Worm (Caenorhabditis elegans): ENCODE results near the gene Y43F8B.20.

Gene Y43F8B.20

DNA sequence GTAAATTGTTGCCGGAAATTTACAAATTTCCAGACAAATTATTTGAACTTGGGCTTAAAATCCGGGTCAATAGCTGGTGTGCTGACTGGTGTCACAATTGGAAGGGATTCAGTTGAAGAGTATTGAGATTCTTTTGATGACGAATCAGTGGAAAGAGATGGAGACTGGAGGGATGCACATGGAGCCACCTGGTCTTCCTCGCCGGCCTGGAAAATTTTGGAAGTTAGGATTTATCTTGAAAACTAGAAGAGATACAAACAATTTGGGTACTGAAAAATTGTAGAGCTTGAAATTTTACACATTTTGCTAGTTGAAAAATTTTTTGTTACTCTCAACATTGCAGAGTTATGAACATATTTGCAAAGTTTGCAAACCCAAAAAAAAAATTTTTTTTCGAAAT lies 29.5 kb downstream of the Y43F8B.20 start:
- TF ChIP-seq grh-1 (GFP tag; IDR thresholded peaks at IDR 0.05) (peak; percentile 29; the same call in 1 of the 2 replicates), swsn-7 (tag; optimal IDR thresholded peaks at IDR 0.05) (no peak)

DNA sequence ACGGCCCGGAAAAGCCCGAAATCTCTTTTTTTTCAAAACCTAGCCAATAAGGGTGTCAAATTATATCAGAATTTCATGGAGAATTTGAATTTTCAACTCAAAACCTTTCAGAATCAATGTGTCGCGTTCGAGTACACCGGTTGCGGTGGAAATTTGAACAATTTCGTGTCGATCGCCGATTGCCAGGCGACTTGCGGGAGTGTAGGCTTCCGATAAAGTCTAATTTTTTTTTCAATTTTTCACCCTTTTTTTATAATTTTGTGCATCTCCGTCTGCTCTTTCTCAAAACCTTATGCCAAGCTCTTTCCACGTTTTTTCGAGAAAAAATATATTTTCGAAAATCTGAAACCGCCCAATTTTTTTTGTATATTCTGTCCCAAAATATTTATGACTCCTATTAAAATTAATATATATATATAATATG lies 30.1 kb downstream of the Y43F8B.20 start:
- no peak for TF ChIP-seq nhr-84 (tag; optimal IDR thresholded peaks at IDR 0.05)
- no peak for TF ChIP-seq isw-1 (GFP tag; IDR thresholded peaks at IDR 0.05)
- no peak for TF ChIP-seq ceh-90 (tag; optimal IDR thresholded peaks at IDR 0.05)
- no peak for TF ChIP-seq ztf-4 (tag; optimal IDR thresholded peaks at IDR 0.05)
- no peak for TF ChIP-seq snpc-4 (tag; optimal IDR thresholded peaks at IDR 0.05)
- no peak for TF ChIP-seq fos-1 (tag; optimal IDR thresholded peaks at IDR 0.05)
- no peak for TF ChIP-seq nhr-237 (tag; optimal IDR thresholded peaks at IDR 0.05)
- no peak for TF ChIP-seq nhr-20 (tag; optimal IDR thresholded peaks at IDR 0.05)
- TF ChIP-seq lin-39 (tag; optimal IDR thresholded peaks at IDR 0.05), result no peak
- no peak for TF ChIP-seq nhr-77 (tag; optimal IDR thresholded peaks at IDR 0.05)
- no peak for TF ChIP-seq pag-3 (tag; optimal IDR thresholded peaks at IDR 0.05; ENCODE audit: borderline replicate concordance, insufficient read depth)
- TF ChIP-seq nhr-19 (GFP tag; conservative IDR thresholded peaks at IDR 0.05), result peak; percentile 53
- TF ChIP-seq lin-14 (GFP tag; optimal IDR thresholded peaks at IDR 0.05), result no peak
- no peak for TF ChIP-seq F16B12.6 (tag; optimal IDR thresholded peaks at IDR 0.05)
- TF ChIP-seq Y116A8C.19 (tag; optimal IDR thresholded peaks at IDR 0.05; ENCODE audit: borderline replicate concordance), result no peak
- no peak for TF ChIP-seq elt-3 (tag; optimal IDR thresholded peaks at IDR 0.05)
- TF ChIP-seq unc-98 (GFP tag; IDR thresholded peaks at IDR 0.05), result no peak
- TF ChIP-seq lir-3 (tag; optimal IDR thresholded peaks at IDR 0.05; ENCODE audit: poor library complexity), result no peak
- TF ChIP-seq hpl-2 (GFP tag; optimal IDR thresholded peaks at IDR 0.05), result no peak
- TF ChIP-seq nhr-12 (tag; optimal IDR thresholded peaks at IDR 0.05), result no peak
- no peak for TF ChIP-seq egl-13 (tag; optimal IDR thresholded peaks at IDR 0.05)
- TF ChIP-seq ces-1 (GFP tag; optimal IDR thresholded peaks at IDR 0.05), result no peak
- TF ChIP-seq nhr-71 (tag; optimal IDR thresholded peaks at IDR 0.05), result peak; percentile 28
- no peak for TF ChIP-seq nhr-90 (tag; optimal IDR thresholded peaks at IDR 0.05; ENCODE audit: poor library complexity)
- no peak for TF ChIP-seq unc-86 (tag; optimal IDR thresholded peaks at IDR 0.05)
- TF ChIP-seq sox-4 (tag; optimal IDR thresholded peaks at IDR 0.05), result no peak
- no peak for TF ChIP-seq unc-130 (tag; optimal IDR thresholded peaks at IDR 0.05)
- no peak for TF ChIP-seq sptf-1 (tag; optimal IDR thresholded peaks at IDR 0.05)
- TF ChIP-seq blmp-1 (tag; optimal IDR thresholded peaks at IDR 0.05), result no peak
- no peak for TF ChIP-seq grh-1 (GFP tag; IDR thresholded peaks at IDR 0.05)
- TF ChIP-seq zag-1 (tag; optimal IDR thresholded peaks at IDR 0.05), result no peak
- no peak for TF ChIP-seq ets-5 (GFP tag; IDR thresholded peaks at IDR 0.05)
- TF ChIP-seq swsn-7 (tag; optimal IDR thresholded peaks at IDR 0.05), result no peak
- TF ChIP-seq zip-4 (GFP tag; optimal IDR thresholded peaks at IDR 0.05), result no peak
- TF ChIP-seq efl-3 (GFP tag; optimal IDR thresholded peaks at IDR 0.05), result no peak
- TF ChIP-seq skn-1 (tag; optimal IDR thresholded peaks at IDR 0.05), result peak; percentile 37
- no peak for TF ChIP-seq lin-35 (GFP tag; optimal IDR thresholded peaks at IDR 0.05)
- TF ChIP-seq lin-15B (tag; optimal IDR thresholded peaks at IDR 0.05), result no peak
- TF ChIP-seq ceh-63 (GFP tag; optimal IDR thresholded peaks at IDR 0.05), result no peak
- no peak for TF ChIP-seq tlp-1 (tag; optimal IDR thresholded peaks at IDR 0.05)
- TF ChIP-seq nhr-47 (tag; optimal IDR thresholded peaks at IDR 0.05), result peak; percentile 26
- no peak for TF ChIP-seq unc-62 (GFP tag; optimal IDR thresholded peaks at IDR 0.05)
- TF ChIP-seq ceh-82 (tag; optimal IDR thresholded peaks at IDR 0.05), result no peak
- no peak for TF ChIP-seq nhr-28 (tag; optimal IDR thresholded peaks at IDR 0.05)
- no peak for TF ChIP-seq alr-1 (tag; optimal IDR thresholded peaks at IDR 0.05; ENCODE audit: borderline replicate concordance)
- TF ChIP-seq sup-37 (GFP tag; optimal IDR thresholded peaks at IDR 0.05), result no peak
- no peak for TF ChIP-seq aly-2 (tag; optimal IDR thresholded peaks at IDR 0.05)
- TF ChIP-seq hlh-17 (GFP tag; optimal IDR thresholded peaks at IDR 0.05; ENCODE audit: borderline replicate concordance), result no peak
- no peak for TF ChIP-seq elt-2 (tag; optimal IDR thresholded peaks at IDR 0.05)
- no peak for TF ChIP-seq nhr-11 (tag; optimal IDR thresholded peaks at IDR 0.05)
- peak; percentile 20 for TF ChIP-seq nhr-85 (tag)

All from whole organism, L1 larva.